Fruit fly (Drosophila melanogaster): ENCODE measurements around the gene path.

DNA sequence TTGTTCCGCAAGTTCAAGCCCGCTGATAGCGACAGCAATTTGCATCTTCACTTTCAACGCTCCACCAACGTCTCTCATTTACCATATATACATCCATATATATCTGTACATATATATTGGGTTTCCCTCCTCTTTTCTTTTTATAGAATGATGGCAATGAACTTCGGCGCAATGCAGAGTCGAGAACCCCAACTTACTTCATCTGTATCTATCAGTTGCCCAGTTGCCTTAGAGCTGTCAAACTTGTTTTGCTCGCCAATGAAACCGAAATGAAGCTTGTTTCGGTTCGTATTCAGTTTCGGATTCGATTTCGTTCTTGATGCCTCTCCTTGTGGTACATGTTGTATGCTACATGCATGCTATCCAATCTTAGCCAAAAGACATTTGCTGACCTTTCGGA lies 23.7 kb upstream of the path start, which contains the start of gene Or67a:
- no peak for TF ChIP-seq kay (GFP tag; ENCODE audit: borderline replicate concordance)
- TF ChIP-seq Crg-1 (GFP tag; optimal IDR thresholded peaks at IDR 0.05), result no peak
- TF ChIP-seq Hr96 (GFP tag; optimal IDR thresholded peaks at IDR 0.05), result no peak
- no peak for TF ChIP-seq toe (GFP tag; optimal IDR thresholded peaks at IDR 0.05)
- TF ChIP-seq cnc (optimal IDR thresholded peaks at IDR 0.05), result no peak
